Worm (Caenorhabditis elegans): ENCODE measurements around the gene cyp-33C1.

DNA sequence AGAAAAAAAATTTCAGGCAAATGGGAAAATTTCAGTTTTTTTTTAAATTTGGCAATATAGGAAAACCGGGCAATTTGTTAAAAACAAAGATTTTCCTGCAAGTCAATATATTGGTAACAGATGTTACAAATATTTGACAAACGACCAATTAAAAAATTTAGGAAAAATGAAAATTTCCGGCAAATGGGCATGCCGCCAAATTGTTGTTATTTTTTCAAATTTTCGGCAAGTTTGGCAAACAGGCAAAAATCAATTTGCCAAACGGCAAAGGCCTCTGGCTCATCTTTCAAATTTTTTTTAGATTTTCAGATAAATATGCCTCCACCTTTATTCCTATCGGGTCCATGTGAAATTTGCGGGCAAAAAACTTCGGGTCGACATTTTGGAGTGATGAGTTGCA, 42.5 kb downstream of the cyp-33C1 start, which contains the start of gene nhr-128:
- TF ChIP-seq fkh-10 (GFP tag; optimal IDR thresholded peaks at IDR 0.05) (no peak), lin-15B (tag; optimal IDR thresholded peaks at IDR 0.05) (no peak)
